Worm (Caenorhabditis elegans) whole organism, mixed stage, embryonic: Measurements from ENCODE around the gene inft-2.
A peak's percentile ranks its signal among the peaks of the same experiment; 100 is the strongest.

Experiments used
- M03D4.4 ChIP-seq: sonication (generic microtip); optimal IDR thresholded peaks from 2 replicates; lab custom pipeline; 2017; ENCODE audit warnings: mild to moderate bottlenecking, missing genetic modification characterization, missing compliant biosample characterization
- bed-3 ChIP-seq: fragments of 200-800 bp; sonication (Bioruptor generic); optimal IDR thresholded peaks from 3 replicates; lab custom pipeline; 2018; ENCODE audit warnings: mild to moderate bottlenecking, missing genetic modification characterization, moderate library complexity, missing compliant biosample characterization
- blmp-1 ChIP-seq: fragments of 150-350 bp; optimal IDR thresholded peaks from 2 replicates; lab custom pipeline; 2014; ENCODE audit warnings: missing biosample characterization, missing genetic modification characterization
- ceh-43 ChIP-seq: fragments of 200-800 bp; sonication (Bioruptor generic); optimal IDR thresholded peaks from 2 replicates; lab custom pipeline; 2018; ENCODE audit warnings: mild to moderate bottlenecking, missing genetic modification characterization, moderate library complexity, missing compliant biosample characterization
- ceh-83 ChIP-seq: fragments of 200-800 bp; sonication (Bioruptor generic); optimal IDR thresholded peaks from 2 replicates; lab custom pipeline; 2018; ENCODE audit warnings: mild to moderate bottlenecking, missing genetic modification characterization, missing compliant biosample characterization
- ces-1 ChIP-seq: fragments of 150-350 bp; optimal IDR thresholded peaks from 2 replicates; lab custom pipeline; 2014; ENCODE audit warnings: missing biosample characterization, missing genetic modification reagents, missing genetic modification characterization
- cnd-1 ChIP-seq: fragments of 200-800 bp; sonication (Bioruptor generic); optimal IDR thresholded peaks from 2 replicates; lab custom pipeline; 2018; ENCODE audit warnings: mild to moderate bottlenecking, missing genetic modification characterization, missing compliant biosample characterization
- drap-1 ChIP-seq: fragments of 200-800 bp; sonication (Bioruptor generic); optimal IDR thresholded peaks from 3 replicates; lab custom pipeline; 2018; ENCODE audit warnings: mild to moderate bottlenecking, missing genetic modification characterization, missing compliant biosample characterization
- elt-1 ChIP-seq: sonication (generic microtip); optimal IDR thresholded peaks from 2 replicates; lab custom pipeline; 2017; ENCODE audit warnings: missing genetic modification characterization, mild to moderate bottlenecking, missing compliant biosample characterization, antibody characterized with exemption, moderate library complexity, borderline replicate concordance; ENCODE audit not compliant: insufficient read depth
- elt-3 ChIP-seq: fragments of 150-350 bp; optimal IDR thresholded peaks from 2 replicates; lab custom pipeline; 2014; ENCODE audit warnings: missing biosample characterization, missing genetic modification characterization
- flh-1 ChIP-seq: fragments of 200-800 bp; sonication (Bioruptor generic); optimal IDR thresholded peaks from 2 replicates; lab custom pipeline; 2018; ENCODE audit warnings: mild to moderate bottlenecking, missing genetic modification characterization, moderate library complexity, missing compliant biosample characterization
- hlh-1 ChIP-seq: fragments of 150-350 bp; optimal IDR thresholded peaks from 2 replicates; lab custom pipeline; 2014; ENCODE audit warnings: missing biosample characterization, missing genetic modification reagents, missing genetic modification characterization
- lin-13 ChIP-seq: fragments of 150-350 bp; optimal IDR thresholded peaks from 2 replicates; lab custom pipeline; 2014; ENCODE audit warnings: missing biosample characterization, missing genetic modification characterization
- lsy-2 ChIP-seq: fragments of 150-350 bp; optimal IDR thresholded peaks from 2 replicates; lab custom pipeline; 2014; ENCODE audit warnings: missing biosample characterization, missing genetic modification characterization
- mab-5 ChIP-seq: fragments of 150-350 bp; optimal IDR thresholded peaks from 2 replicates; lab custom pipeline; 2014; ENCODE audit warnings: missing biosample characterization, missing genetic modification characterization
- mep-1 ChIP-seq: fragments of 150-350 bp; optimal IDR thresholded peaks from 2 replicates; lab custom pipeline; 2017; ENCODE audit warnings: missing biosample characterization, missing genetic modification reagents, missing genetic modification characterization, inconsistent platforms
- mls-2 ChIP-seq: sonication (generic microtip); optimal IDR thresholded peaks from 2 replicates; lab custom pipeline; 2016; ENCODE audit warnings: mild to moderate bottlenecking, missing genetic modification characterization, moderate library complexity, missing compliant biosample characterization
- nhr-2 ChIP-seq: fragments of 150-350 bp; optimal IDR thresholded peaks from 2 replicates; lab custom pipeline; 2014; ENCODE audit warnings: missing biosample characterization, missing genetic modification characterization
- nhr-237 ChIP-seq: fragments of 150-350 bp; optimal IDR thresholded peaks from 2 replicates; lab custom pipeline; 2014; ENCODE audit warnings: missing biosample characterization, missing genetic modification characterization
- nhr-28 ChIP-seq: fragments of 150-350 bp; optimal IDR thresholded peaks from 2 replicates; lab custom pipeline; 2014; ENCODE audit warnings: missing biosample characterization, missing genetic modification characterization
- nhr-76 ChIP-seq: sonication (generic microtip); optimal IDR thresholded peaks from 2 replicates; lab custom pipeline; 2017; ENCODE audit warnings: missing biosample characterization, missing genetic modification characterization
- pha-4 ChIP-seq: fragments of 150-350 bp; optimal IDR thresholded peaks from 2 replicates; lab custom pipeline; 2018; ENCODE audit warnings: missing biosample characterization, missing genetic modification reagents, missing genetic modification characterization
- sem-2 ChIP-seq: fragments of 200-800 bp; sonication (Bioruptor generic); optimal IDR thresholded peaks from 2 replicates; lab custom pipeline; 2018; ENCODE audit warnings: mild to moderate bottlenecking, missing genetic modification characterization, missing compliant biosample characterization
- snpc-4 ChIP-seq: fragments of 150-350 bp; optimal IDR thresholded peaks from 2 replicates; lab custom pipeline; 2014; ENCODE audit warnings: missing biosample characterization, missing genetic modification characterization
- sptf-1 ChIP-seq: sonication (generic microtip); optimal IDR thresholded peaks from 2 replicates; lab custom pipeline; 2017; ENCODE audit warnings: mild to moderate bottlenecking, missing genetic modification characterization, moderate library complexity, missing compliant biosample characterization
- tbx-8 ChIP-seq: fragments of 200-800 bp; sonication (Bioruptor generic); optimal IDR thresholded peaks from 2 replicates; lab custom pipeline; 2018; ENCODE audit warnings: mild to moderate bottlenecking, missing genetic modification characterization, moderate library complexity, missing compliant biosample characterization
- unc-120 ChIP-seq: sonication (generic microtip); optimal IDR thresholded peaks from 2 replicates; lab custom pipeline; 2017; ENCODE audit warnings: missing genetic modification characterization, missing compliant biosample characterization; ENCODE audit not compliant: poor library complexity, severe bottlenecking
- unc-39 ChIP-seq: fragments of 150-350 bp; optimal IDR thresholded peaks from 2 replicates; lab custom pipeline; 2014; ENCODE audit warnings: missing biosample characterization, missing genetic modification characterization
- unc-62 ChIP-seq: fragments of 150-350 bp; optimal IDR thresholded peaks from 2 replicates; lab custom pipeline; 2014; ENCODE audit warnings: missing biosample characterization, missing genetic modification reagents, missing genetic modification characterization
- ztf-11 ChIP-seq: fragments of 150-350 bp; optimal IDR thresholded peaks from 2 replicates; lab custom pipeline; 2014; ENCODE audit warnings: missing biosample characterization, missing genetic modification characterization

Gene inft-2

ce11 chrV:13041666-13042065, 39.5 kb downstream of the inft-2 start, which contains the start of gene scyl-1:
Gene scyl-1 (minus strand): TSS chrV:13041721.
- TF ChIP-seq elt-3 (no peak), snpc-4 (tag; lab: Kevin White, UChicago) (no peak), mep-1 (peak; percentile 66), ztf-11 (tag; lab: Kevin White, UChicago) (peak; percentile 3), lin-13 (tag; lab: Kevin White, UChicago) (peak; percentile 36), nhr-2 (tag; lab: Kevin White, UChicago) (no peak), tbx-8 (GFP tag; lab: Kevin White, UChicago) (no peak), ces-1 (GFP tag; lab: Kevin White, UChicago) (peak; percentile 86), nhr-237 (tag; lab: Kevin White, UChicago) (peak; percentile 52), blmp-1 (tag; lab: Kevin White, UChicago) (peak; percentile 19), unc-62 (GFP tag; lab: Kevin White, UChicago) (peak; percentile 16), mls-2 (peak; percentile 7), flh-1 (GFP tag; lab: Kevin White, UChicago) (no peak), cnd-1 (no peak), sptf-1 (peak; percentile 64), hlh-1 (tag; lab: Kevin White, UChicago) (peak; percentile 57), nhr-28 (no peak), lsy-2 (tag; lab: Kevin White, UChicago) (peak; percentile 61), ceh-83 (GFP tag; lab: Kevin White, UChicago) (peak; percentile 17), M03D4.4 (peak; percentile 36), drap-1 (peak; percentile 32)

- no peak for TF ChIP-seq M03D4.4
- peak; percentile 71 for TF ChIP-seq unc-62 (GFP tag; lab: Kevin White, UChicago)
- no peak for TF ChIP-seq unc-39
- no peak for TF ChIP-seq drap-1
- no peak for TF ChIP-seq unc-120 (tag; lab: Kevin White, UChicago)
These were observed 41.2 kb downstream of the inft-2 start, which contains the start of gene lap-2 for ce11 chrV:13043195-13043762. Gene lap-2 (plus strand): TSS chrV:13043712.

ce11 chrV:13043832-13044521, 41.9 kb downstream of the inft-2 start:
- TF ChIP-seq sem-2: no peak
- no peak for TF ChIP-seq blmp-1 (tag; lab: Kevin White, UChicago)
- no peak for TF ChIP-seq bed-3 (GFP tag; lab: Kevin White, UChicago)
- no peak for TF ChIP-seq hlh-1 (tag; lab: Kevin White, UChicago)
- TF ChIP-seq elt-1: no peak
- TF ChIP-seq nhr-28: no peak
- no peak for TF ChIP-seq nhr-76 (tag; lab: Kevin White, UChicago)
- TF ChIP-seq sptf-1: no peak
- no peak for TF ChIP-seq mep-1

- TF ChIP-seq sem-2 (no peak), mab-5 (tag; lab: Kevin White, UChicago) (no peak), unc-39 (no peak), elt-1 (no peak), flh-1 (GFP tag; lab: Kevin White, UChicago) (no peak), unc-62 (GFP tag; lab: Kevin White, UChicago) (no peak), ceh-43 (GFP tag; lab: Kevin White, UChicago) (no peak), mls-2 (no peak), M03D4.4 (no peak)
These were observed 42.9 kb downstream of the inft-2 start for ce11 chrV:13045017-13045416.

- no peak for TF ChIP-seq bed-3 (GFP tag; lab: Kevin White, UChicago)
- no peak for TF ChIP-seq elt-1
- TF ChIP-seq ztf-11 (tag; lab: Kevin White, UChicago): no peak
- TF ChIP-seq unc-120 (tag; lab: Kevin White, UChicago): no peak
- TF ChIP-seq lsy-2 (tag; lab: Kevin White, UChicago): no peak
- TF ChIP-seq blmp-1 (tag; lab: Kevin White, UChicago): no peak
- TF ChIP-seq pha-4 (tag; lab: Kevin White, UChicago): no peak
- TF ChIP-seq tbx-8 (GFP tag; lab: Kevin White, UChicago): no peak
These were observed 44.3 kb downstream of the inft-2 start for ce11 chrV:13046125-13047123.
